Fruit fly (Drosophila melanogaster) whole organism, embryonic: ENCODE data around the gene CG13059.

Source experiments
- Bdp1 ChIP-seq: fragments of 200-800 bp; sonication (Bioruptor generic); optimal IDR thresholded peaks from 3 replicates; lab custom pipeline; 2016; ENCODE audit warnings: missing biosample characterization, missing genetic modification characterization
- CG10654 ChIP-seq: fragments of 200-800 bp; sonication (Bioruptor generic); optimal IDR thresholded peaks from 2 replicates; lab custom pipeline; 2016; ENCODE audit warnings: missing biosample characterization, missing genetic modification characterization
- CG13123 ChIP-seq: fragments of 200-800 bp; sonication (Bioruptor generic); optimal IDR thresholded peaks from 2 replicates; lab custom pipeline; 2016; ENCODE audit warnings: missing biosample characterization, missing genetic modification characterization
- CG14014 ChIP-seq: fragments of 200-800 bp; sonication (Bioruptor generic); IDR thresholded peaks from 2 replicates; pipeline ENCODE4 v1.3.6; 2022; ENCODE audit warnings: missing biosample characterization, missing genetic modification characterization
- CG15269 ChIP-seq: fragments of 200-800 bp; sonication (Bioruptor generic); optimal IDR thresholded peaks from 2 replicates; lab custom pipeline; 2018; ENCODE audit warnings: missing biosample characterization, mild to moderate bottlenecking, missing genetic modification characterization, moderate library complexity
- CG17361 ChIP-seq: fragments of 200-800 bp; sonication (Bioruptor generic); IDR thresholded peaks from 3 replicates; pipeline ENCODE4 v1.3.6; 2022; ENCODE audit warnings: missing biosample characterization, missing genetic modification characterization
- CG17912 ChIP-seq: fragments of 200-800 bp; sonication (Bioruptor generic); optimal IDR thresholded peaks from 2 replicates; lab custom pipeline; 2018; ENCODE audit warnings: missing biosample characterization, mild to moderate bottlenecking, missing genetic modification characterization
- CG18011 ChIP-seq: fragments of 200-800 bp; sonication (Bioruptor generic); optimal IDR thresholded peaks from 2 replicates; lab custom pipeline; 2017; ENCODE audit warnings: missing biosample characterization, missing genetic modification characterization, mild to moderate bottlenecking, moderate library complexity, missing genotype
- CG2120 ChIP-seq: fragments of 200-800 bp; sonication (Bioruptor generic); optimal IDR thresholded peaks from 3 replicates; lab custom pipeline; 2016; ENCODE audit warnings: missing biosample characterization, missing genetic modification characterization
- CG31441 ChIP-seq: fragments of 200-800 bp; sonication (Bioruptor generic); IDR thresholded peaks from 2 replicates; pipeline ENCODE4 v1.3.6; 2022; ENCODE audit warnings: missing biosample characterization, missing genetic modification characterization
- CG3281 ChIP-seq: fragments of 200-800 bp; sonication (Bioruptor generic); optimal IDR thresholded peaks from 3 replicates; lab custom pipeline; 2017; ENCODE audit warnings: missing biosample characterization, mild to moderate bottlenecking, missing genetic modification characterization
- CG34224 ChIP-seq: fragments of 200-800 bp; sonication (Bioruptor generic); IDR thresholded peaks from 3 replicates; pipeline ENCODE4 v1.3.6; 2022; ENCODE audit warnings: missing biosample characterization, missing genetic modification characterization; ENCODE audit not compliant: partially characterized antibody
- CG3838 ChIP-seq: fragments of 200-800 bp; sonication (Bioruptor generic); optimal IDR thresholded peaks from 3 replicates; lab custom pipeline; 2016; ENCODE audit warnings: missing biosample characterization, missing genetic modification characterization
- CG3847 ChIP-seq: fragments of 200-800 bp; sonication (Bioruptor generic); IDR thresholded peaks from 2 replicates; pipeline ENCODE4 v1.3.6; 2022; ENCODE audit warnings: missing biosample characterization, missing genetic modification characterization
- CG6791 ChIP-seq: fragments of 200-800 bp; sonication (Bioruptor generic); IDR thresholded peaks from 3 replicates; pipeline ENCODE4 v1.3.6; 2022; ENCODE audit warnings: missing biosample characterization, missing genetic modification characterization; ENCODE audit not compliant: partially characterized antibody
- CG7372 ChIP-seq: fragments of 200-800 bp; sonication (Bioruptor generic); IDR thresholded peaks from 2 replicates; pipeline ENCODE4 v1.3.6; 2022; ENCODE audit warnings: missing biosample characterization, missing genetic modification characterization
- CG8281 ChIP-seq: fragments of 200-800 bp; sonication (Bioruptor generic); optimal IDR thresholded peaks from 2 replicates; lab custom pipeline; 2018; ENCODE audit warnings: missing biosample characterization, mild to moderate bottlenecking, missing genetic modification characterization, moderate library complexity
- CG8478 ChIP-seq: fragments of >200 bp; optimal IDR thresholded peaks from 2 replicates; lab custom pipeline; 2018
- CG8765 ChIP-seq: fragments of 200-800 bp; sonication (Bioruptor generic); IDR thresholded peaks from 2 replicates; pipeline ENCODE4 v1.3.6; 2022; ENCODE audit warnings: missing biosample characterization, missing genetic modification characterization
- Dad ChIP-seq: fragments of 200-800 bp; sonication (Bioruptor generic); optimal IDR thresholded peaks from 3 replicates; lab custom pipeline; 2016; ENCODE audit warnings: missing biosample characterization, missing genetic modification characterization
- Dfd ChIP-seq, 2 experiments: fragments of >200 bp; optimal IDR thresholded peaks; 2 replicates each; lab custom pipeline; 2017; ENCODE audit warnings: missing biosample characterization in 2 of 2, missing genetic modification characterization in 2 of 2
- Dip3 ChIP-seq: fragments of 200-800 bp; sonication (Bioruptor generic); optimal IDR thresholded peaks from 3 replicates; lab custom pipeline; 2016; ENCODE audit warnings: missing biosample characterization, missing genetic modification characterization
- E2f2 ChIP-seq: fragments of 200-800 bp; sonication (Bioruptor generic); IDR thresholded peaks from 2 replicates; pipeline ENCODE4 v1.3.6; 2022; ENCODE audit warnings: missing biosample characterization, missing genetic modification characterization
- Eip74EF ChIP-seq, 2 experiments: fragments of 200-800 bp in 1 of 2; fragments of >200 bp in 1 of 2; sonication (Bioruptor generic) in 1 of 2; optimal IDR thresholded peaks; 2 replicates each; lab custom pipeline; 2017 to 2019; ENCODE audit warnings: missing biosample characterization in 2 of 2, missing genetic modification characterization in 2 of 2, mild to moderate bottlenecking in 1 of 2, moderate library complexity in 1 of 2
- Gug ChIP-seq: fragments of 200-800 bp; sonication (Bioruptor generic); IDR thresholded peaks from 4 replicates; pipeline ENCODE4 v1.3.6; 2022; ENCODE audit warnings: missing biosample characterization, missing genetic modification characterization
- H2.0 ChIP-seq: fragments of 200-800 bp; sonication (Bioruptor generic); IDR thresholded peaks from 2 replicates; pipeline ENCODE4 v1.3.6; 2022; ENCODE audit warnings: missing biosample characterization, missing genetic modification characterization
- HLH54F ChIP-seq: fragments of 200-800 bp; sonication (Bioruptor generic); optimal IDR thresholded peaks from 3 replicates; lab custom pipeline; 2016; ENCODE audit warnings: missing biosample characterization, missing genetic modification characterization
- Optix ChIP-seq: fragments of 200-800 bp; sonication (Bioruptor generic); IDR thresholded peaks from 3 replicates; pipeline ENCODE4 v1.3.6; 2022; ENCODE audit warnings: missing biosample characterization, missing genetic modification characterization
- Ptx1 ChIP-seq: fragments of 200-800 bp; sonication (Bioruptor generic); IDR thresholded peaks from 2 replicates; pipeline ENCODE4 v1.3.6; 2022; ENCODE audit warnings: missing biosample characterization, missing genetic modification characterization
- caup ChIP-seq: fragments of 200-800 bp; sonication (Bioruptor generic); optimal IDR thresholded peaks from 3 replicates; lab custom pipeline; 2017; ENCODE audit warnings: missing biosample characterization, mild to moderate bottlenecking, missing genetic modification characterization, moderate library complexity; ENCODE audit not compliant: severe bottlenecking
- fd3F ChIP-seq: fragments of 200-800 bp; sonication (Bioruptor generic); optimal IDR thresholded peaks from 2 replicates; lab custom pipeline; 2018; ENCODE audit warnings: missing biosample characterization, mild to moderate bottlenecking, missing genetic modification characterization, moderate library complexity
- fd64A ChIP-seq: fragments of 200-800 bp; sonication (Bioruptor generic); optimal IDR thresholded peaks from 3 replicates; lab custom pipeline; 2018; ENCODE audit warnings: missing biosample characterization, mild to moderate bottlenecking, missing genetic modification characterization
- fd96Cb ChIP-seq: fragments of 200-800 bp; sonication (Bioruptor generic); optimal IDR thresholded peaks from 2 replicates; lab custom pipeline; 2018; ENCODE audit warnings: missing biosample characterization, mild to moderate bottlenecking, missing genetic modification characterization, moderate library complexity
- hb ChIP-seq: fragments of 200-800 bp; sonication (Bioruptor generic); IDR thresholded peaks from 3 replicates; pipeline ENCODE4 v1.3.6; 2022; ENCODE audit warnings: missing biosample characterization, missing genetic modification characterization; ENCODE audit not compliant: partially characterized antibody
- her ChIP-seq: fragments of 200-800 bp; sonication (Bioruptor generic); optimal IDR thresholded peaks from 2 replicates; lab custom pipeline; 2016; ENCODE audit warnings: missing biosample characterization, missing genetic modification characterization
- insv ChIP-seq, 2 experiments: fragments of 200-800 bp; sonication (Bioruptor generic); optimal IDR thresholded peaks; 3 replicates each; lab custom pipeline; 2016 to 2018; ENCODE audit warnings: missing biosample characterization in 2 of 2, missing genetic modification characterization in 2 of 2
- jumu ChIP-seq: fragments of 200-800 bp; sonication (Bioruptor generic); optimal IDR thresholded peaks from 3 replicates; lab custom pipeline; 2016; ENCODE audit warnings: missing biosample characterization, missing genetic modification characterization
- lab ChIP-seq: fragments of 200-800 bp; sonication (Bioruptor generic); optimal IDR thresholded peaks from 3 replicates; lab custom pipeline; 2017; ENCODE audit warnings: missing biosample characterization, missing genetic modification characterization, mild to moderate bottlenecking, moderate library complexity, missing genetic modification reagents
- lilli ChIP-seq: fragments of 200-800 bp; sonication (Bioruptor generic); optimal IDR thresholded peaks from 3 replicates; lab custom pipeline; 2016; ENCODE audit warnings: missing biosample characterization, missing genetic modification characterization
- mam ChIP-seq: fragments of 200-800 bp; sonication (Bioruptor generic); optimal IDR thresholded peaks from 3 replicates; lab custom pipeline; 2016; ENCODE audit warnings: missing biosample characterization, missing genetic modification characterization
- mirr ChIP-seq: fragments of 200-800 bp; sonication (Bioruptor generic); optimal IDR thresholded peaks from 3 replicates; lab custom pipeline; 2018; ENCODE audit warnings: missing biosample characterization, mild to moderate bottlenecking, missing genetic modification characterization
- nom ChIP-seq: fragments of 200-800 bp; sonication (Bioruptor generic); optimal IDR thresholded peaks from 2 replicates; lab custom pipeline; 2017; ENCODE audit warnings: missing biosample characterization, missing genetic modification characterization, mild to moderate bottlenecking, moderate library complexity, missing genetic modification reagents
- odd ChIP-seq: fragments of 200-800 bp; sonication (Bioruptor generic); optimal IDR thresholded peaks from 2 replicates; lab custom pipeline; 2017; ENCODE audit warnings: missing biosample characterization, mild to moderate bottlenecking, missing genetic modification characterization
- onecut ChIP-seq: fragments of 200-800 bp; sonication (Bioruptor generic); IDR thresholded peaks from 2 replicates; pipeline ENCODE4 v1.3.6; 2022; ENCODE audit warnings: missing biosample characterization, missing genetic modification characterization
- phol ChIP-seq: fragments of 200-800 bp; sonication (Bioruptor generic); optimal IDR thresholded peaks from 3 replicates; lab custom pipeline; 2018; ENCODE audit warnings: missing biosample characterization, mild to moderate bottlenecking, missing genetic modification characterization, moderate library complexity
- pzg ChIP-seq: fragments of 200-800 bp; sonication (Bioruptor generic); optimal IDR thresholded peaks from 3 replicates; lab custom pipeline; 2018; ENCODE audit warnings: missing biosample characterization, mild to moderate bottlenecking, missing genetic modification characterization, moderate library complexity
- sisA ChIP-seq: fragments of 200-800 bp; sonication (Bioruptor generic); IDR thresholded peaks from 2 replicates; pipeline ENCODE4 v1.3.6; 2022; ENCODE audit warnings: missing biosample characterization, missing genetic modification characterization
- slbo ChIP-seq: fragments of 200-800 bp; sonication (Bioruptor generic); IDR thresholded peaks from 2 replicates; pipeline ENCODE4 v1.3.6; 2022; ENCODE audit warnings: missing biosample characterization, missing genetic modification characterization
- so ChIP-seq: fragments of 200-800 bp; sonication (Bioruptor generic); IDR thresholded peaks from 3 replicates; pipeline ENCODE4 v1.3.6; 2022; ENCODE audit warnings: missing biosample characterization, missing genetic modification characterization
- ttk ChIP-seq: fragments of 200-800 bp; sonication (Bioruptor generic); IDR thresholded peaks from 2 replicates; pipeline ENCODE4 v2.1.2; 2022; ENCODE audit warnings: missing biosample characterization, missing genetic modification characterization
- vfl ChIP-seq: fragments of 200-800 bp; sonication (Bioruptor generic); optimal IDR thresholded peaks from 2 replicates; lab custom pipeline; 2016; ENCODE audit warnings: missing biosample characterization, missing genetic modification characterization

CG13059 gene

DNA sequence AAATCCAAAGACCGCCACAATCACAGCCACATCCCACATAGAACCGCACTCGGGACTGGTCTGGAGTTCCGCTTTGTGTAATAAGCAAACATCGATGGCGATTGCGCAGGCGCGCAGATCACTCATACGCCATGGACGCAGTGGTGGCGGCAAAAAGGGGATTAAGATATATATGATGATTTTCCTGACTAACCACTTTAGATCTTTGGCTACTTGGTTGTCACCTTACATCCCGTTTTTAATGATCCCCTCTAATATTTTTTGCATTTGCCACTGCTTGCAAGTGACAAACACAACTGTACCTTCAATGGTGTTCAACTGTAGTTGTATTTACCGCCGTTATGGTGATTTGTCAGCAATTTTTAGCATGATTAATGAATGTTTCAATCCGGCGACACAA lies 13.5 kb upstream of the CG13059 start (continued):
- TF ChIP-seq so (GFP tag; lab: Robert Waterston, UW) (no peak), ttk (GFP tag; lab: Robert Waterston, UW) (no peak), Optix (GFP tag; lab: Robert Waterston, UW) (no peak), odd (GFP tag; lab: Kevin White, UChicago) (no peak), Bdp1 (no peak), E2f2 (GFP tag; lab: Robert Waterston, UW) (no peak), CG18011 (GFP tag; lab: Kevin White, UChicago) (no peak), pzg (GFP tag; lab: Kevin White, UChicago) (no peak), phol (no peak), CG3838 (no peak), fd64A (GFP tag; lab: Kevin White, UChicago) (no peak), CG31441 (GFP tag; lab: Robert Waterston, UW) (no peak), HLH54F (GFP tag; lab: Kevin White, UChicago) (no peak), jumu (GFP tag; lab: Kevin White, UChicago) (peak; percentile 21), CG3281 (GFP tag; lab: Kevin White, UChicago) (peak; percentile 27), hb (GFP tag; lab: Robert Waterston, UW) (no peak), CG8765 (GFP tag; lab: Robert Waterston, UW) (no peak), CG34224 (GFP tag; lab: Robert Waterston, UW) (no peak), CG17361 (GFP tag; lab: Robert Waterston, UW) (no peak), CG13123 (GFP tag; lab: Kevin White, UChicago) (no peak), vfl (GFP tag; lab: Kevin White, UChicago) (no peak), Dad (no peak), Eip74EF (GFP tag; optimal IDR thresholded peaks at IDR 0.05; lab: Kevin White, UChicago) (no peak), sisA (GFP tag; lab: Robert Waterston, UW) (peak; percentile 21; the same call in 1 of the 2 replicates), mirr (GFP tag; lab: Kevin White, UChicago) (no peak), fd96Cb (tag; lab: Kevin White, UChicago) (no peak), lilli (peak; percentile 43), CG8281 (no peak), onecut (no peak), her (GFP tag; lab: Kevin White, UChicago) (peak; percentile 40), Dip3 (GFP tag; lab: Kevin White, UChicago) (peak; percentile 5), nom (GFP tag; lab: Kevin White, UChicago) (no peak), fd3F (GFP tag; lab: Kevin White, UChicago) (no peak), CG7372 (GFP tag; lab: Robert Waterston, UW) (0 out of 2 replicates have a peak, but pooled peaks have one; percentile 11), CG10654 (GFP tag; lab: Kevin White, UChicago) (no peak), CG15269 (tag; lab: Kevin White, UChicago) (peak; percentile 10), CG17912 (GFP tag; lab: Kevin White, UChicago) (no peak), insv (GFP tag; optimal IDR thresholded peaks at IDR 0.05; lab: Kevin White, UChicago) (no peak), H2.0 (GFP tag; lab: Robert Waterston, UW) (peak; percentile 49; the same call in 1 of the 2 replicates), caup (GFP tag; lab: Kevin White, UChicago) (peak; percentile 11), Ptx1 (0 out of 2 replicates have a peak, but pooled peaks have one; percentile 13), CG6791 (GFP tag; lab: Robert Waterston, UW) (no peak), Dfd (GFP tag; optimal IDR thresholded peaks at IDR 0.05; lab: Kevin White, UChicago) (no peak), Gug (0 out of 4 replicates have a peak, but pooled peaks have one; percentile 6), CG3847 (peak; percentile 26; the same call in 1 of the 2 replicates), lab (GFP tag; lab: Kevin White, UChicago) (peak; percentile 72), mam (GFP tag; lab: Kevin White, UChicago) (peak; percentile 32), CG14014 (GFP tag; lab: Robert Waterston, UW) (peak; percentile 37; the same call in 1 of the 2 replicates), CG2120 (GFP tag; lab: Kevin White, UChicago) (peak; percentile 67), slbo (GFP tag; lab: Robert Waterston, UW) (peak; percentile 72), CG8478 (lab: Kevin White, UChicago) (no peak)
